Fruit fly (Drosophila melanogaster) whole organism, prepupa: ENCODE results near the gene CG15445.

Experiments used
- Blimp-1 ChIP-seq: fragments of 200-800 bp; sonication (Bioruptor generic); optimal IDR thresholded peaks from 3 replicates; lab custom pipeline; 2017; ENCODE audit warnings: missing biosample characterization, missing genetic modification characterization, mild to moderate bottlenecking, moderate library complexity, missing genetic modification reagents
- CG10631 ChIP-seq: fragments of 200-800 bp; sonication (Bioruptor generic); optimal IDR thresholded peaks from 2 replicates; lab custom pipeline; 2016; ENCODE audit warnings: missing biosample characterization, missing genetic modification characterization
- CG10669 ChIP-seq: fragments of 200-800 bp; sonication (Bioruptor generic); optimal IDR thresholded peaks from 3 replicates; lab custom pipeline; 2018; ENCODE audit warnings: missing biosample characterization, mild to moderate bottlenecking, missing genetic modification characterization, moderate library complexity
- CG11294 ChIP-seq: fragments of 200-800 bp; sonication (Bioruptor generic); IDR thresholded peaks from 2 replicates; pipeline ENCODE4 v1.3.6; 2022; ENCODE audit warnings: missing biosample characterization, missing genetic modification characterization
- CG11762 ChIP-seq: fragments of 200-800 bp; sonication (Bioruptor generic); optimal IDR thresholded peaks from 3 replicates; lab custom pipeline; 2016; ENCODE audit warnings: missing biosample characterization, missing genetic modification characterization; ENCODE audit not compliant: insufficient read depth
- CG15336 ChIP-seq: fragments of 200-800 bp; sonication (Bioruptor generic); IDR thresholded peaks from 2 replicates; pipeline ENCODE4 v1.3.6; 2022; ENCODE audit warnings: missing biosample characterization, missing genetic modification characterization
- CG1621 ChIP-seq: fragments of 200-800 bp; sonication (Bioruptor generic); optimal IDR thresholded peaks from 3 replicates; lab custom pipeline; 2018; ENCODE audit warnings: missing biosample characterization, mild to moderate bottlenecking, missing genetic modification characterization
- CG16779 ChIP-seq: fragments of 200-800 bp; sonication (Bioruptor generic); optimal IDR thresholded peaks from 3 replicates; lab custom pipeline; 2017; ENCODE audit warnings: missing biosample characterization, mild to moderate bottlenecking, missing genetic modification characterization
- CG3032 ChIP-seq: fragments of 200-800 bp; optimal IDR thresholded peaks from 2 replicates; lab custom pipeline; 2019; ENCODE audit warnings: missing biosample characterization, mild to moderate bottlenecking, missing genetic modification characterization, moderate library complexity
- CG31627 ChIP-seq: fragments of 200-800 bp; sonication (Bioruptor generic); optimal IDR thresholded peaks from 3 replicates; lab custom pipeline; 2016; ENCODE audit warnings: missing biosample characterization, missing genetic modification characterization
- CG32006 ChIP-seq: fragments of 200-800 bp; sonication (Bioruptor generic); optimal IDR thresholded peaks from 3 replicates; lab custom pipeline; 2017; ENCODE audit warnings: missing biosample characterization, mild to moderate bottlenecking, missing genetic modification characterization
- CG34406 ChIP-seq: fragments of 200-800 bp; sonication (Bioruptor generic); optimal IDR thresholded peaks from 3 replicates; lab custom pipeline; 2016; ENCODE audit warnings: missing biosample characterization, missing genetic modification characterization
- CG3919 ChIP-seq: fragments of 200-800 bp; sonication (Bioruptor generic); optimal IDR thresholded peaks from 3 replicates; lab custom pipeline; 2016; ENCODE audit warnings: missing biosample characterization, missing genetic modification characterization
- CG6163 ChIP-seq: fragments of 200-800 bp; sonication (Bioruptor generic); IDR thresholded peaks from 3 replicates; pipeline ENCODE4 v1.3.6; 2022; ENCODE audit warnings: missing biosample characterization, missing genetic modification characterization
- CG6276 ChIP-seq: fragments of 200-800 bp; sonication (Bioruptor generic); optimal IDR thresholded peaks from 2 replicates; lab custom pipeline; 2017; ENCODE audit warnings: missing biosample characterization, mild to moderate bottlenecking, missing genetic modification characterization
- CG6808 ChIP-seq: fragments of 200-800 bp; sonication (Bioruptor generic); optimal IDR thresholded peaks from 3 replicates; lab custom pipeline; 2017; ENCODE audit warnings: missing biosample characterization, missing genetic modification characterization, mild to moderate bottlenecking, moderate library complexity, missing genetic modification reagents
- CG7368 ChIP-seq: fragments of 200-800 bp; sonication (Bioruptor generic); optimal IDR thresholded peaks from 3 replicates; lab custom pipeline; 2016; ENCODE audit warnings: missing biosample characterization, missing genetic modification characterization
- CG8119 ChIP-seq: fragments of 200-800 bp; sonication (Bioruptor generic); IDR thresholded peaks from 3 replicates; pipeline ENCODE4 v1.3.6; 2022; ENCODE audit warnings: missing biosample characterization, missing genetic modification characterization
- CG8319 ChIP-seq: fragments of 200-800 bp; sonication (Bioruptor generic); optimal IDR thresholded peaks from 3 replicates; lab custom pipeline; 2016; ENCODE audit warnings: missing biosample characterization, missing genetic modification characterization
- CG8632 ChIP-seq: fragments of 200-800 bp; sonication (Bioruptor generic); optimal IDR thresholded peaks from 3 replicates; lab custom pipeline; 2016; ENCODE audit warnings: missing biosample characterization, missing genetic modification characterization
- CG9139 ChIP-seq: fragments of 200-800 bp; sonication (Bioruptor generic); optimal IDR thresholded peaks from 3 replicates; lab custom pipeline; 2017; ENCODE audit warnings: missing biosample characterization, mild to moderate bottlenecking, missing genetic modification characterization
- Eip78C ChIP-seq: fragments of 200-800 bp; sonication (Bioruptor generic); peaks from one replicate; lab custom pipeline; 2016; ENCODE audit warnings: missing biosample characterization, missing genetic modification characterization
- Eip93F ChIP-seq: fragments of 200-800 bp; sonication (Bioruptor generic); optimal IDR thresholded peaks from 2 replicates; lab custom pipeline; 2016; ENCODE audit warnings: missing biosample characterization, mild to moderate bottlenecking, missing genetic modification characterization
- Ets21C ChIP-seq: fragments of 200-800 bp; sonication (Bioruptor generic); optimal IDR thresholded peaks from 3 replicates; lab custom pipeline; 2016; ENCODE audit warnings: missing biosample characterization, missing genetic modification characterization
- Gug ChIP-seq: fragments of 200-800 bp; sonication (Bioruptor generic); IDR thresholded peaks from 2 replicates; pipeline ENCODE4 v1.3.6; 2022; ENCODE audit warnings: missing biosample characterization, missing genetic modification characterization
- Hr38 ChIP-seq: sonication (Bioruptor generic); optimal IDR thresholded peaks from 2 replicates; lab custom pipeline; 2016; ENCODE audit warnings: missing biosample characterization, missing genetic modification characterization
- Hr39 ChIP-seq: fragments of 200-800 bp; sonication (Bioruptor generic); optimal IDR thresholded peaks from 2 replicates; lab custom pipeline; 2016; ENCODE audit warnings: missing biosample characterization, missing genetic modification characterization
- Lpt ChIP-seq: fragments of 200-800 bp; sonication (Bioruptor generic); optimal IDR thresholded peaks from 3 replicates; lab custom pipeline; 2016; ENCODE audit warnings: missing biosample characterization, missing genetic modification characterization
- OdsH ChIP-seq: fragments of 200-800 bp; sonication (Bioruptor generic); optimal IDR thresholded peaks from 3 replicates; lab custom pipeline; 2016; ENCODE audit warnings: missing biosample characterization, missing genetic modification characterization
- Smox ChIP-seq: fragments of 200-800 bp; sonication (Bioruptor generic); optimal IDR thresholded peaks from 3 replicates; lab custom pipeline; 2016; ENCODE audit warnings: missing biosample characterization, missing genetic modification characterization
- Sox102F ChIP-seq: fragments of 200-800 bp; sonication (Bioruptor generic); optimal IDR thresholded peaks from 2 replicates; lab custom pipeline; 2016; ENCODE audit warnings: missing biosample characterization, mild to moderate bottlenecking, missing genetic modification characterization
- Sox14 ChIP-seq: fragments of 200-800 bp; sonication (Bioruptor generic); optimal IDR thresholded peaks from 3 replicates; lab custom pipeline; 2016; ENCODE audit warnings: missing biosample characterization, missing genetic modification characterization
- Sox15 ChIP-seq: fragments of 200-800 bp; sonication (Bioruptor generic); optimal IDR thresholded peaks from 3 replicates; lab custom pipeline; 2016; ENCODE audit warnings: missing biosample characterization, missing genetic modification characterization
- achi ChIP-seq: fragments of 200-800 bp; sonication (Bioruptor generic); optimal IDR thresholded peaks from 3 replicates; lab custom pipeline; 2016; ENCODE audit warnings: missing biosample characterization, missing genetic modification characterization
- acj6 ChIP-seq: fragments of 200-800 bp; sonication (Bioruptor generic); optimal IDR thresholded peaks from 3 replicates; lab custom pipeline; 2016; ENCODE audit warnings: missing biosample characterization, missing genetic modification characterization
- cyc ChIP-seq: fragments of 200-800 bp; sonication (Bioruptor generic); optimal IDR thresholded peaks from 3 replicates; lab custom pipeline; 2016; ENCODE audit warnings: missing biosample characterization, missing genetic modification characterization
- dac ChIP-seq: fragments of 200-800 bp; sonication (Bioruptor generic); optimal IDR thresholded peaks from 2 replicates; lab custom pipeline; 2017; ENCODE audit warnings: missing biosample characterization, mild to moderate bottlenecking, missing genetic modification characterization
- eg ChIP-seq: fragments of 200-800 bp; sonication (Bioruptor generic); IDR thresholded peaks from 3 replicates; pipeline ENCODE4 v1.3.6; 2022; ENCODE audit warnings: missing biosample characterization, missing genetic modification characterization
- esn ChIP-seq: fragments of 200-800 bp; sonication (Bioruptor generic); optimal IDR thresholded peaks from 2 replicates; lab custom pipeline; 2016; ENCODE audit warnings: missing biosample characterization, mild to moderate bottlenecking, missing genetic modification characterization, moderate library complexity
- fd85E ChIP-seq: fragments of 200-800 bp; sonication (Bioruptor generic); optimal IDR thresholded peaks from 3 replicates; lab custom pipeline; 2016; ENCODE audit warnings: missing biosample characterization, missing genetic modification characterization
- lz ChIP-seq: fragments of 200-800 bp; sonication (Bioruptor generic); optimal IDR thresholded peaks from 3 replicates; lab custom pipeline; 2016; ENCODE audit warnings: missing biosample characterization, missing genetic modification characterization
- net ChIP-seq: fragments of 200-800 bp; sonication (Bioruptor generic); optimal IDR thresholded peaks from 3 replicates; lab custom pipeline; 2016; ENCODE audit warnings: missing biosample characterization, missing genetic modification characterization
- pdm3 ChIP-seq: fragments of 200-800 bp; sonication (Bioruptor generic); optimal IDR thresholded peaks from 3 replicates; lab custom pipeline; 2016; ENCODE audit warnings: missing biosample characterization, missing genetic modification characterization
- salr ChIP-seq, 2 experiments: fragments of 200-800 bp; sonication (Bioruptor generic); optimal IDR thresholded peaks; 3 replicates each; lab custom pipeline; 2016 to 2018; ENCODE audit warnings: missing biosample characterization in 2 of 2, missing genetic modification characterization in 2 of 2, mild to moderate bottlenecking in 1 of 2
- spab ChIP-seq: fragments of 200-800 bp; sonication (Bioruptor generic); optimal IDR thresholded peaks from 2 replicates; lab custom pipeline; 2017; ENCODE audit warnings: missing biosample characterization, mild to moderate bottlenecking, missing genetic modification characterization, missing genetic modification reagents
- ss ChIP-seq, 2 experiments: fragments of 200-800 bp; sonication (Bioruptor generic); optimal IDR thresholded peaks; 2 replicates in 1 of 2; 3 replicates in 1 of 2; lab custom pipeline; 2017 to 2018; ENCODE audit warnings: mild to moderate bottlenecking in 2 of 2, missing biosample characterization in 2 of 2, missing genetic modification characterization in 2 of 2, moderate library complexity in 1 of 2
- svp ChIP-seq: fragments of 200-800 bp; sonication (Bioruptor generic); peaks from one replicate; lab custom pipeline; 2016; ENCODE audit warnings: missing biosample characterization, missing genetic modification characterization
- vri ChIP-seq: fragments of 200-800 bp; sonication (Bioruptor generic); optimal IDR thresholded peaks from 3 replicates; lab custom pipeline; 2016; ENCODE audit warnings: missing biosample characterization, mild to moderate bottlenecking, missing genetic modification characterization

CG15445 gene

dm6 chrX:21072953-21073352, 44.0 kb upstream of the CG15445 start (continued):
- TF ChIP-seq CG15336, result peak; percentile 92
- TF ChIP-seq fd85E (GFP tag; lab: Kevin White, UChicago), result peak; percentile 26
- peak; percentile 88 for TF ChIP-seq Sox102F (GFP tag; lab: Kevin White, UChicago)
- TF ChIP-seq Eip78C, result peak; percentile 97
- TF ChIP-seq CG8119, result peak; percentile 92
- TF ChIP-seq CG11294 (GFP tag; lab: Robert Waterston, UW), result peak; percentile 82
- TF ChIP-seq ss (GFP tag; optimal IDR thresholded peaks at IDR 0.05; lab: Kevin White, UChicago), result peak; percentile 86 to 89
- peak; percentile 88 for TF ChIP-seq CG10631 (GFP tag; lab: Kevin White, UChicago)

dm6 chrX:21073641-21074328, 43.2 kb upstream of the CG15445 start:
- peak; percentile 17 for TF ChIP-seq Sox15 (GFP tag; lab: Kevin White, UChicago)
- TF ChIP-seq Sox102F (GFP tag; lab: Kevin White, UChicago), result peak; percentile 57
- TF ChIP-seq eg, result peak; percentile 46; the same call in 1 of the 3 replicates
- TF ChIP-seq esn (GFP tag; lab: Kevin White, UChicago), result peak; percentile 55
- peak; percentile 67 for TF ChIP-seq Hr39
- peak; percentile 23 for TF ChIP-seq Lpt (GFP tag; lab: Kevin White, UChicago)
- TF ChIP-seq CG10631 (GFP tag; lab: Kevin White, UChicago), result peak; percentile 42
- no peak for TF ChIP-seq Hr38
- peak; percentile 93 for TF ChIP-seq Eip78C
- TF ChIP-seq CG6163 (GFP tag; lab: Robert Waterston, UW), result peak; percentile 32; the same call in 1 of the 3 replicates
- peak; percentile 18 for TF ChIP-seq CG8319 (GFP tag; lab: Kevin White, UChicago)
- peak; percentile 66 for TF ChIP-seq OdsH (GFP tag; lab: Kevin White, UChicago)
- TF ChIP-seq achi (GFP tag; lab: Kevin White, UChicago), result peak; percentile 62
- TF ChIP-seq CG31627 (GFP tag; lab: Kevin White, UChicago), result peak; percentile 55
- peak; percentile 8 for TF ChIP-seq CG7368 (GFP tag; lab: Kevin White, UChicago)
- peak; percentile 53 for TF ChIP-seq Ets21C (GFP tag; lab: Kevin White, UChicago)
- TF ChIP-seq Blimp-1, result no peak
- peak; percentile 68 for TF ChIP-seq CG6276 (GFP tag; lab: Kevin White, UChicago)
- peak; percentile 36 for TF ChIP-seq Smox (GFP tag; lab: Kevin White, UChicago)
- no peak for TF ChIP-seq Eip93F (GFP tag; lab: Kevin White, UChicago)
- no peak for TF ChIP-seq fd85E (GFP tag; lab: Kevin White, UChicago)
- peak; percentile 53 for TF ChIP-seq CG3919 (GFP tag; lab: Kevin White, UChicago)
- TF ChIP-seq salr (GFP tag; optimal IDR thresholded peaks at IDR 0.05; lab: Kevin White, UChicago), result peak in 1 of 2 experiments; percentile 41
- peak; percentile 47 for TF ChIP-seq CG8632 (GFP tag; lab: Kevin White, UChicago)
- no peak for TF ChIP-seq vri (GFP tag; lab: Kevin White, UChicago)
- TF ChIP-seq CG1621 (tag; lab: Kevin White, UChicago), result no peak
- TF ChIP-seq CG11294 (GFP tag; lab: Robert Waterston, UW), result no peak
- TF ChIP-seq pdm3, result peak; percentile 67
- TF ChIP-seq cyc (GFP tag; lab: Kevin White, UChicago), result peak; percentile 24
- peak; percentile 29 for TF ChIP-seq net (GFP tag; lab: Kevin White, UChicago)
- peak; percentile 56 for TF ChIP-seq acj6
- no peak for TF ChIP-seq CG6808
- peak; percentile 53 for TF ChIP-seq dac (GFP tag; lab: Kevin White, UChicago)
- peak; percentile 73 for TF ChIP-seq CG8119
- peak; percentile 8 for TF ChIP-seq CG16779 (tag; lab: Kevin White, UChicago)
- TF ChIP-seq CG11762, result peak; percentile 20
- TF ChIP-seq CG10669 (GFP tag; lab: Kevin White, UChicago), result peak; percentile 47
- no peak for TF ChIP-seq CG9139 (GFP tag; lab: Kevin White, UChicago)
- TF ChIP-seq CG32006 (GFP tag; lab: Kevin White, UChicago), result peak; percentile 89
- TF ChIP-seq CG34406, result peak; percentile 49
- TF ChIP-seq Gug (GFP tag; lab: Robert Waterston, UW), result 0 out of 2 replicates have a peak, but pooled peaks have one; percentile 21
- TF ChIP-seq Sox14 (GFP tag; lab: Kevin White, UChicago), result peak; percentile 60
- no peak for TF ChIP-seq spab (GFP tag; lab: Kevin White, UChicago)
- peak; percentile 65 for TF ChIP-seq svp
- peak; percentile 63 for TF ChIP-seq lz (GFP tag; lab: Kevin White, UChicago)
- TF ChIP-seq CG3032 (tag; lab: Kevin White, UChicago), result peak; percentile 42
